Fruit fly (Drosophila melanogaster): ENCODE results near the gene TM9SF4.
A peak's percentile ranks its signal among the peaks of the same experiment; 100 is the strongest.

TM9SF4 gene

DNA sequence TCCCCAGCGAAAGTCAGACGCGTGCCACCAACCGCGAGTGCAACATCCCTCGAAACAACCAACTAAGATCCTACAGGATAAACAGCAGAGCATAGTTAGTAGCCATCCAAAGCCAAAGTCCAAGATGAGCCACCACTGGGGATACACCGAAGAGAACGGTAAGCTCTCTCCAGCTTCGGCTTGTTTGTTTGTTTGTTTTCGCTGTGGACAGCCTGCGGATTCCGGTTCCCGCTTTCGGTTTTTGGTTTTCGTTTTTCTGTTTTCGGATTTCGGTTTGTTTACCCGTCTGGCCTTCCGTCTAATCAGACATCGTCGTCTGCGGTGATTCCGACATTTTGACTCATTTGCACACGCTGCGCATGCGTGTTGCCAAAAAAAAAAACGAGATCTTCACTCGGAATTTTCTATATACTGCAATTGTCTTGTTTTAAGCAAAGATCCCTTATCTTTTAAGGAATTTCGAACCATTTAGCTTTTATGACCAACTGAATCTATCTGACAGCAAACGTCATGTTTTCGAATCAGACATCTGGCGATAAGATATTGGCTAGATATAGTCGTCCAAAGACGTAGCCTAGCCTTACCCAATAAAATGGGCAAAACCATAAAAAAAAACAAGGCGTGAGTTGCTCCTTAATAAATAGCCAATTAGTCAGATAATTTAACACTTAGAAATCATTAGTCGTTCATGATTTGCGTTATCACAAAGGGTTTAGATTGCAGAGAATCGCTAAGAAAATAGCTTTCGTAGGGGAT, 57.2 kb downstream of the TM9SF4 start:
- TF ChIP-seq CG32767 (GFP tag; IDR thresholded peaks at IDR 0.05) (no peak), NK7.1 (GFP tag; optimal IDR thresholded peaks at IDR 0.05) (no peak), BtbVII (GFP tag; optimal IDR thresholded peaks at IDR 0.05) (peak; percentile 10), CG10979 (tag; optimal IDR thresholded peaks at IDR 0.05) (no peak), CG10431 (GFP tag; optimal IDR thresholded peaks at IDR 0.05) (no peak), fd96Cb (tag; optimal IDR thresholded peaks at IDR 0.05) (no peak), Jarid2 (GFP tag; optimal IDR thresholded peaks at IDR 0.05) (peak; percentile 25), Deaf1 (tag; optimal IDR thresholded peaks at IDR 0.05) (peak; percentile 82), zf30C (GFP tag; optimal IDR thresholded peaks at IDR 0.05) (no peak), sd (tag; optimal IDR thresholded peaks at IDR 0.05) (peak; percentile 75), B-H1 (GFP tag; IDR thresholded peaks at IDR 0.05) (no peak), Ada2b (GFP tag; IDR thresholded peaks at IDR 0.05) (no peak), CG17912 (GFP tag; optimal IDR thresholded peaks at IDR 0.05) (no peak), CG2199 (GFP tag; IDR thresholded peaks at IDR 0.05) (no peak), CG2875 (GFP tag; optimal IDR thresholded peaks at IDR 0.05) (no peak), CG7987 (GFP tag; optimal IDR thresholded peaks at IDR 0.05) (peak; percentile 94), grn (GFP tag; optimal IDR thresholded peaks at IDR 0.05) (peak; percentile 50), gt (GFP tag; IDR thresholded peaks at IDR 0.05) (no peak), CG4854 (GFP tag; optimal IDR thresholded peaks at IDR 0.05) (no peak), CG12769 (tag; optimal IDR thresholded peaks at IDR 0.05) (peak; percentile 38), Med (GFP tag) (peak; percentile 64), vfl (GFP tag; optimal IDR thresholded peaks at IDR 0.05) (no peak), CG18476 (GFP tag; optimal IDR thresholded peaks at IDR 0.05) (no peak), exex (tag; optimal IDR thresholded peaks at IDR 0.05) (peak; percentile 93), CG10543 (GFP tag; optimal IDR thresholded peaks at IDR 0.05) (no peak), Dbx (GFP tag; IDR thresholded peaks at IDR 0.05) (no peak), H15 (GFP tag; IDR thresholded peaks at IDR 0.05) (no peak), slp2 (GFP tag; optimal IDR thresholded peaks at IDR 0.05) (no peak), E2f1 (GFP tag; IDR thresholded peaks at IDR 0.05) (no peak), gro (GFP tag; optimal IDR thresholded peaks at IDR 0.05) (peak; percentile 31), Stat92E (GFP tag; optimal IDR thresholded peaks at IDR 0.05) (no peak), CG6254 (GFP tag; optimal IDR thresholded peaks at IDR 0.05) (no peak), HHEX (GFP tag; optimal IDR thresholded peaks at IDR 0.05) (peak; percentile 6), CG18599 (GFP tag; optimal IDR thresholded peaks at IDR 0.05) (peak; percentile 26), slbo (GFP tag; IDR thresholded peaks at IDR 0.05) (no peak), Atf-2 (GFP tag; optimal IDR thresholded peaks at IDR 0.05) (no peak), ranshi (GFP tag; IDR thresholded peaks at IDR 0.05) (no peak), so (GFP tag; IDR thresholded peaks at IDR 0.05) (peak; percentile 22; the same call in 1 of the 3 replicates), chm (GFP tag; IDR thresholded peaks at IDR 0.05) (no peak), prd (optimal IDR thresholded peaks at IDR 0.05) (no peak), prd (GFP tag; IDR thresholded peaks at IDR 0.05) (no peak), nerfin-1 (tag; optimal IDR thresholded peaks at IDR 0.05) (no peak)
